Worm (Caenorhabditis elegans) whole organism, L4/young adult: Measurements from ENCODE around the gene eif-3.B.

Experiments
- W03F9.2 ChIP-seq: fragments of 150-350 bp; optimal IDR thresholded peaks from 2 replicates; lab custom pipeline; 2014; ENCODE audit warnings: missing biosample characterization, missing genetic modification characterization
- dao-5 ChIP-seq: sonication (generic microtip); optimal IDR thresholded peaks from 2 replicates; lab custom pipeline; 2016; ENCODE audit warnings: missing genotype, missing genetic modification characterization, moderate library complexity, missing compliant biosample characterization
- him-1 ChIP-seq: sonication (generic microtip); optimal IDR thresholded peaks from 2 replicates; lab custom pipeline; 2016; ENCODE audit warnings: missing genotype, missing genetic modification reagents, missing genetic modification characterization, missing compliant biosample characterization

DNA sequence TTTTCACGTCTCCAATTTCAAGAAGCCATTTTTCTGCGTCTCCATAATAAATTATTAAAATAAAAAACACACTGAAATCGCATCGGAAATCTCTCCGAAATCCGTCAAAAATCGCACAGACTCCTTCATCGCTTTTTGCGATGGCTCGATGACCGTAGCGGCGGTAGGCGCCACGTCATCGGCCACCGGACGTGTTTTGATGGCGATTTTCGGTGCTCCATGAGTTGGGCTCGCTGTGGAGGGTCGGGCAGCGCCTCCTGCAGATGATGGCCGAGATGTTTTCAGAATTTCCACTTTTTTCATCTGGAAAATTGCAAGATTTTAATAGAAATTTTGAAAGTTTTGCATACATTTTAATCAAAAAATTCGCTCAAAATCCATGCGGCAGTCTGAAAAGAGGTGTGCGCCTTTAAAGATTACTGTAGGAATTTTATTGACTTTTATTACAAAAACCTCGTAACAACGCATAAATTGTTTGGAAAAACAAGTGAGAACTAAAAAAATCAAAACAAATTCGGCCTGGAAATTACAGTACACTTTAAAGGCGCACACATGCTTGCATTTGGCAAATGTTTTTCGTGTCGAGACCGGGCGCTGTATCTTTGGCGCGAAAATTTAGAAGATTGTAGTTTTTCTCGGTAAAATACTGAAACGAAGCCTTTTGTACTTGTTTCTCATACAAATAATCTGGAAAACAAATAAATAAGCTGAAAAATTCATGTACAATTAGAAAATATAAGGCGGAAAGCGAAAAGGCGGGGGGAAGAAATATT lies 42.8 kb upstream of the eif-3.B start, which contains the start of gene smg-9:
- TF ChIP-seq him-1 (tag; lab: Kevin White, UChicago), result no peak
- TF ChIP-seq dao-5 (tag; lab: Kevin White, UChicago), result no peak
- no peak for TF ChIP-seq W03F9.2
